Worm (Caenorhabditis elegans): ENCODE results near the gene col-86.

The col-86 gene

DNA sequence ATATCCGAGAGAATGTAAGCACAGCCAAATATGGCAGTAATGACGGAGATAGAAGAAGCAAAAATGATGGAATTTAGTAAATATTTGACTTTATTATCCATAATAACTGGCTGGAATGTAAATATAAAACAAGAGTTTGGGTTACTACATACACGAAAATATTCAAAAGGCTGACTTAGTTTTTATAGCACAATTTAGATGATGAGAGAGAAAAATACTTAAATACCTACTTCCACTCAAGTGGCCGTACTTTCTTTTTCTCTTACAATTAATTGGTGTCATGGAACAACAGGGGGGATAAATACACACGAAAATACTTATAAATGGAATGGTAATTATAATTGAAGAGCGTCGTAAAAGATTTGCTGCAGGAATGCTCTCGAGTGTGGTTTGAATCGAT is at the start of gene col-86:
Gene col-86 (minus strand): TSS at position 101 of the 400 bp plus-strand sequence.
- TF ChIP-seq dsc-1 (tag; optimal IDR thresholded peaks at IDR 0.05) (no peak), nhr-11 (tag; optimal IDR thresholded peaks at IDR 0.05) (no peak), swsn-7 (tag; optimal IDR thresholded peaks at IDR 0.05) (no peak)

DNA sequence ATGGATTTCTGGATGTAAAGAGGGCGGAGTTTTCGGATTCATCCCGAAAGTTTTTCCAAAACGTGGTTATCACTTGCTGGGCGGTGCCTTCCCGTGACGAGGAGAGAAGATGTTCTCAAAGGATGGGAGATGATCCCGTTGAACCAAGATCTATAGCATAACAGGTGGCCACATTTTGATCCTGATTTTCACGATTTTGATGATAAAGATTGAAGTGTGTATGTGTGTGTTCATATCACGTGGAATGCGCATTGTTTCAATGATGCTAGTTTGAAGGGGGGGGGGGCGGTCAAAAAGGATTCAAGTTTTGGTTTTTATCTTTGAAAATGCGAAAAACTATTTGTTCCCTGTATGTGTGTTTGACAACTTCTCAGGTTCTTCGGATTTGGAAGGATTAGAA is 47.1 kb upstream of the col-86 start, which contains the start of gene mltn-1:
Gene mltn-1 (minus strand): TSS at position 22 of the 400 bp plus-strand sequence.
- no peak for TF ChIP-seq nhr-11 (tag; optimal IDR thresholded peaks at IDR 0.05)
- TF ChIP-seq ces-1 (GFP tag; optimal IDR thresholded peaks at IDR 0.05), result no peak
- peak in 1 of 2 experiments; percentile 36 for TF ChIP-seq mdl-1 (tag; optimal IDR thresholded peaks at IDR 0.05)
- peak; percentile 22 for TF ChIP-seq unc-130 (tag; optimal IDR thresholded peaks at IDR 0.05)
- TF ChIP-seq nhr-76 (tag; optimal IDR thresholded peaks at IDR 0.05), result no peak
- no peak for TF ChIP-seq Y116A8C.19 (tag; optimal IDR thresholded peaks at IDR 0.05; ENCODE audit: borderline replicate concordance)
- TF ChIP-seq C04F5.9 (tag; optimal IDR thresholded peaks at IDR 0.05), result no peak
- TF ChIP-seq mef-2 (tag; optimal IDR thresholded peaks at IDR 0.05), result no peak
- TF ChIP-seq ama-1 (optimal IDR thresholded peaks at IDR 0.05), result no peak
- peak in 1 of 6 experiments; percentile 82 for TF ChIP-seq elt-3 (tag; optimal IDR thresholded peaks at IDR 0.05)
- TF ChIP-seq fos-1 (tag; optimal IDR thresholded peaks at IDR 0.05), result no peak
- TF ChIP-seq hlh-17 (GFP tag; optimal IDR thresholded peaks at IDR 0.05; ENCODE audit: borderline replicate concordance), result no peak
- peak; percentile 77 for TF ChIP-seq blmp-1 (tag; optimal IDR thresholded peaks at IDR 0.05)
- TF ChIP-seq ceh-8 (GFP tag; optimal IDR thresholded peaks at IDR 0.05), result no peak
- TF ChIP-seq efl-1 (optimal IDR thresholded peaks at IDR 0.05), result no peak
- TF ChIP-seq efl-1 (GFP tag; optimal IDR thresholded peaks at IDR 0.05 in 1 of 2), result peak in 1 of 2 experiments; percentile 77
- TF ChIP-seq swsn-7 (tag; optimal IDR thresholded peaks at IDR 0.05), result no peak
- no peak for TF ChIP-seq nhr-20 (tag; optimal IDR thresholded peaks at IDR 0.05)

ce11 chrII:13142372-13142771 is 44.3 kb upstream of the col-86 start:
- TF ChIP-seq pax-3 (tag; optimal IDR thresholded peaks at IDR 0.05) (no peak), nhr-85 (tag) (peak; percentile 13)

DNA sequence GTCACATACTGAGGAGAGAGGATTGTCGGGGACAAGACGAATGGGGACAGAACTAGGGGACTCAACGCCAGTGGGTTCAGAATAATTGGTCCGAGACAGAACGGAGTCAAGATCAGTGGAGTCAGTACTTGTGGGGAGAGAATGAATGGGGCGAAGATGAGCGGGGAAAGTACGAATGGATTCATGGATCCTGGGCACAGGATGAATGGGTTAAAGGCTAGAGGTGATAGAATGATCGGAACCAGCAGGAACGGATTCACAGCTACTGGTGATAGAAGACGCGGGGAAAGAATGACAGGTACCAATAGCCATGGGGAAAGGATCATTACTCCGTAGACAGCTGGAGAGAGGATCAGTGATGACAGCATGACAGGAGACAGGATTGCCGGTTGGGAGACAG is 41.5 kb upstream of the col-86 start:
- no peak for TF ChIP-seq lin-15B (tag; optimal IDR thresholded peaks at IDR 0.05)
- TF ChIP-seq C34B4.2 (tag; optimal IDR thresholded peaks at IDR 0.05), result no peak
- TF ChIP-seq zip-4 (GFP tag; optimal IDR thresholded peaks at IDR 0.05), result no peak
- no peak for TF ChIP-seq vab-15 (tag; optimal IDR thresholded peaks at IDR 0.05)
- TF ChIP-seq ceh-63 (GFP tag; optimal IDR thresholded peaks at IDR 0.05), result no peak
- TF ChIP-seq jun-1 (tag; optimal IDR thresholded peaks at IDR 0.05), result no peak
- TF ChIP-seq xbp-1 (tag; optimal IDR thresholded peaks at IDR 0.05), result no peak
- no peak for TF ChIP-seq efl-1 (optimal IDR thresholded peaks at IDR 0.05)
- peak in 1 of 2 experiments; percentile 13 for TF ChIP-seq efl-1 (GFP tag; optimal IDR thresholded peaks at IDR 0.05 in 1 of 2)

ce11 chrII:13130576-13130975 is 32.5 kb upstream of the col-86 start:
- TF ChIP-seq hlh-4 (tag; optimal IDR thresholded peaks at IDR 0.05) (no peak), ztf-11 (tag; optimal IDR thresholded peaks at IDR 0.05) (no peak), nhr-47 (tag; optimal IDR thresholded peaks at IDR 0.05) (no peak), nhr-19 (GFP tag; conservative IDR thresholded peaks at IDR 0.05) (no peak), sptf-1 (tag; optimal IDR thresholded peaks at IDR 0.05) (no peak), nhr-90 (tag; optimal IDR thresholded peaks at IDR 0.05; ENCODE audit: poor library complexity) (no peak), skn-1 (tag; optimal IDR thresholded peaks at IDR 0.05) (no peak), xbp-1 (tag; optimal IDR thresholded peaks at IDR 0.05) (no peak), nhr-12 (tag; optimal IDR thresholded peaks at IDR 0.05) (no peak), mep-1 (tag; optimal IDR thresholded peaks at IDR 0.05) (no peak), fos-1 (tag; optimal IDR thresholded peaks at IDR 0.05) (no peak), ceh-8 (GFP tag; optimal IDR thresholded peaks at IDR 0.05) (no peak)
